Worm (Caenorhabditis elegans) whole organism, young adult: ENCODE measurements around the gene F22D3.4.

Experiments
- F33H1.4 ChIP-seq: fragments of 200-800 bp; sonication (Bioruptor generic); IDR thresholded peaks from 2 replicates; pipeline ENCODE4 v1.3.6; 2022; ENCODE audit warnings: missing genetic modification reagents, missing genetic modification characterization, missing compliant biosample characterization
- F49E8.2 ChIP-seq: sonication (generic microtip); optimal IDR thresholded peaks from 3 replicates; lab custom pipeline; 2017; ENCODE audit warnings: missing genetic modification characterization, mild to moderate bottlenecking, missing compliant biosample characterization, antibody characterized with exemption, moderate library complexity; ENCODE audit not compliant: insufficient read depth
- aptf-2 ChIP-seq: fragments of 200-800 bp; sonication (Bioruptor generic); conservative IDR thresholded peaks from 2 replicates; pipeline ENCODE4 v1.3.6; 2022; ENCODE audit warnings: missing genetic modification reagents, missing genetic modification characterization, missing compliant biosample characterization
- ceh-79 ChIP-seq: sonication (generic microtip); optimal IDR thresholded peaks from 2 replicates; lab custom pipeline; 2017; ENCODE audit warnings: mild to moderate bottlenecking, missing genetic modification characterization, missing compliant biosample characterization
- madf-3 ChIP-seq: fragments of 200-800 bp; sonication (Bioruptor generic); IDR thresholded peaks from 2 replicates; pipeline ENCODE4 v1.3.6; 2022; ENCODE audit warnings: missing genetic modification reagents, missing genetic modification characterization, missing compliant biosample characterization
- nfya-2 ChIP-seq: fragments of 200-800 bp; sonication (Bioruptor generic); IDR thresholded peaks from 2 replicates; pipeline ENCODE4 v1.3.6; 2022; ENCODE audit warnings: missing genetic modification reagents, missing genetic modification characterization, missing compliant biosample characterization
- nhr-179 ChIP-seq: sonication (generic microtip); optimal IDR thresholded peaks from 2 replicates; lab custom pipeline; 2016; ENCODE audit warnings: mild to moderate bottlenecking, missing genetic modification characterization, missing compliant biosample characterization
- pha-4 ChIP-seq: fragments of 150-350 bp; sonication (generic microtip); optimal IDR thresholded peaks from 2 replicates; lab custom pipeline; 2014; ENCODE audit warnings: missing biosample characterization, missing genetic modification reagents, missing genetic modification characterization
- snpc-4 ChIP-seq, 5 experiments: fragments of 150-350 bp in 1 of 5; sonication (generic microtip) in 4 of 5; optimal IDR thresholded peaks; 2 replicates each; lab custom pipeline; 2014 to 2018; ENCODE audit warnings: missing genetic modification characterization in 5 of 5, missing biosample characterization in 3 of 5, antibody characterized with exemption in 2 of 5, mild to moderate bottlenecking in 2 of 5, missing compliant biosample characterization in 2 of 5, missing genotype in 2 of 5, moderate library complexity in 2 of 5, missing genetic modification reagents in 1 of 5
- unc-62 ChIP-seq: fragments of 150-350 bp; optimal IDR thresholded peaks from 2 replicates; lab custom pipeline; 2014; ENCODE audit warnings: missing biosample characterization, missing genetic modification reagents, missing genetic modification characterization
- zim-3 ChIP-seq: sonication (generic microtip); optimal IDR thresholded peaks from 2 replicates; lab custom pipeline; 2017; ENCODE audit warnings: mild to moderate bottlenecking, missing genetic modification characterization, moderate library complexity, missing compliant biosample characterization
- ztf-6 ChIP-seq: fragments of 200-800 bp; sonication (Bioruptor generic); IDR thresholded peaks from 2 replicates; pipeline ENCODE4 v1.3.6; 2022; ENCODE audit warnings: missing genetic modification reagents, missing genetic modification characterization, missing compliant biosample characterization

DNA sequence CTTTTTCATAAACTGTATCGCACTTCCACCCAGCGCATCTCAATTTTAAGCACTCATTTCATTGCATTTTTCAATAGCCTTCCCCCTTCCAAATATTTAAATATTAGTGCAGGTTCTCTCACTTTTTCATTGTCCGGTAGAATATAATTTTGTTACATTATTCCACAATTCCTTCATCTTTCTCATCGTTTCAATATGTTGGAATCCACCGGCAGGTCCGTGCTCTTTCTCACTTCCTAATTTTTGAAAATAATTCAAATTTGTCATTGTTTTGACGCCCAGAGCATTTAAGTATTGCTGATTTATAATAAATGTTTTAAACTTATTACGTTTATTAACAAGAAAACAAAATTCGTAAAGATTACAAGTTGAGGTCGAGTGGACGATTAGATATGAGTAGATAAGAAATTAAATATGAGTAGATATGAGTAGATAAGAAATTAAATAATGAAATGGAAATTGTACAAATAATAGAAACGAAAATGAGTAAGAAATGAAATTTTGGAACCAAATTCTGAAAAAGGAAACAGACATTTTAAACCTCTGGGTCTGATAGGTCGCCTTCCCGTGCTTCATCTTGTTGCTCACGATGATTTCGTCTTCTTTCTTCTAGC, 27.8 kb upstream of the F22D3.4 start:
- TF ChIP-seq unc-62 (GFP tag; lab: Kevin White, UChicago) (no peak), nhr-179 (tag; lab: Kevin White, UChicago) (no peak), F49E8.2 (tag; lab: Kevin White, UChicago) (no peak), snpc-4 (GFP tag; optimal IDR thresholded peaks at IDR 0.05; lab: Kevin White, UChicago) (no peak), snpc-4 (tag; optimal IDR thresholded peaks at IDR 0.05; lab: Kevin White, UChicago) (no peak), madf-3 (GFP tag; lab: Robert Waterston, UW) (no peak), F33H1.4 (GFP tag; lab: Robert Waterston, UW) (no peak), pha-4 (tag; lab: Kevin White, UChicago) (no peak), ceh-79 (tag; lab: Kevin White, UChicago) (no peak), zim-3 (tag; lab: Kevin White, UChicago) (no peak), aptf-2 (no peak), ztf-6 (GFP tag; lab: Robert Waterston, UW) (no peak), nfya-2 (no peak)
